Worm (Caenorhabditis elegans): ENCODE results near the gene swip-10.

DNA sequence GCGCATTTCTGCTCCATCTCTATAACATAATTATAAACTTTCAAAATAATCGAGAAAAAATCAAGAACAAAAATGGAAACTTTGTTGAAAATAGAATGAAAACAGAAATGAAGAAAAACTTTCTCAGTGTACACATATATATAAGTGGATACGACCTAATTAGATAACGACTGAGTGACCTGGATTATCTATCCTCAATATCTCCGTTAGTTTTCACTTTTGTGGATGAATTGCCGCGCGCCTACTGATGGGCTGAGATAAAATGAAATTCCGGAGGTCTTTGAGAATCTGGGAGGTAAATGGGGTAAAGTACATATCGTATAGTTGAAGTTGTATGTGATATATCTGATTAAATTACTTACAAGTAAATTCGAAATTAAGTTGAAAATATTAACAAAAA is 27.6 kb upstream of the swip-10 start, which contains the start of gene dpy-3:
- TF ChIP-seq flt-1 (GFP tag; IDR thresholded peaks at IDR 0.05) (no peak), ztf-23 (GFP tag; IDR thresholded peaks at IDR 0.05) (no peak), cog-1 (tag; optimal IDR thresholded peaks at IDR 0.05) (no peak), tab-1 (GFP tag; IDR thresholded peaks at IDR 0.05) (no peak), ztf-29 (GFP tag; IDR thresholded peaks at IDR 0.05) (no peak), T22C8.4 (GFP tag; IDR thresholded peaks at IDR 0.05) (no peak), klf-2 (GFP tag; conservative IDR thresholded peaks at IDR 0.05) (no peak)
